Worm (Caenorhabditis elegans): ENCODE measurements around the gene F09B12.7.

DNA sequence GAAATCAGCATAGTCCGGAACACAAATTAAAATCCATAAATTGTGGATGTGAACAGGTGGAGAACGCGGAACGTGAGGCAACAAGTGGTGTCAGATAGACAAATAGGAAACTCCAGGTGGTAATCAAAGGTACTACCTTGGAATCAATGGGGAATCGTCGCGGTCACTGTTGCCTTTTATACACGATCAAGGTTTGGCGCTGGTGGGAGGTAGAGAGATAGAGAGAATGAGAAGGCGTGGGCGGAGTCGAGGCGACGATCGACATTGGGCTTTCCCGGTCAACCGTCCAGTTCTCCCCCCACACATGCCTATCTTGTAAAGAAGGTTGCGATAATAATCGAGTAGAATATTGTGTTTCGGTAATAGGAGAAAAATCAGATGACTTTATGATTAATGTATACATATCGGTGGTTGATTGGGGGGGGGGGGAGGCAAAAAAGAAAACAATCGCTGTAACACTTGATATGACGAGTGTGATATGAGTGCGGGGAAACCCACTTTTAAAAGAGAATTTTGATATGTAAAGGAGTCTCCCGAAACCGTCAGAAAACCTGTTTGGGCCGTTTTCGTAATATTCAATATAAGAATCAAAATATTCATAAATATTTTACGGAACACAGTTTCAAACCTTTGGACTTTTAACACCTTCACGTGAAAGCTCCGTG is 17.1 kb downstream of the F09B12.7 start, which contains the start of the genes H40L08.8, H40L08.2 and H40L08.7:
- no peak for TF ChIP-seq eor-1 (tag; optimal IDR thresholded peaks at IDR 0.05)
- no peak for TF ChIP-seq jun-1 (tag; optimal IDR thresholded peaks at IDR 0.05)
- TF ChIP-seq pha-4 (tag; optimal IDR thresholded peaks at IDR 0.05) = no peak
- TF ChIP-seq hmg-11 (tag; optimal IDR thresholded peaks at IDR 0.05) = no peak
- no peak for TF ChIP-seq elt-2 (tag; optimal IDR thresholded peaks at IDR 0.05)
- TF ChIP-seq lin-39 (tag; optimal IDR thresholded peaks at IDR 0.05) = peak; percentile 0

Data from whole organism, L3 larva.